Fruit fly (Drosophila melanogaster): ENCODE measurements around the gene CG3164.

The CG3164 gene

DNA sequence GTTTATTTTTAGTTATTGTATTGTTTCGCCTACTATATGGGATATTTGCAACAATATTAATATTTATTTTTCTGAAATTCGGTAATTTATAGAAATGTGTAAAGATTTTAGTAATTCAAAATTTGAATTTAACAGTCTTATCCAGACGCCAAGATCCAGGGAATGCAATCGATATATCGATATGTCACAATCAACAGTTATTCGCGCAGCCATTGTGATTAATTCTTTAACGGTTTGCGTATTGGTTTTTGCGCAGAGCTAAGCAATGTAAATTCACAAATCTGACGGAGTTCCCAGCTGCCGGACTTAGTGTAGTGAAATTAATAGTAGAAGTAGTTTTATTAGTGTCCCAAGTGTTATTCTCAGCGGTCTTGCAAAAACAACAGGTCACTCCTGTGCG, 16.2 kb downstream of the CG3164 start, which contains the start of gene ND-15 (continued):
- TF ChIP-seq chn (GFP tag; optimal IDR thresholded peaks at IDR 0.05) (no peak), zen2 (GFP tag; IDR thresholded peaks at IDR 0.05; ENCODE audit: partially characterized antibody) (peak; percentile 46; the same call in 1 of the 3 replicates), nerfin-2 (GFP tag; IDR thresholded peaks at IDR 0.05; ENCODE audit: partially characterized antibody) (0 out of 2 replicates have a peak, but pooled peaks have one; percentile 31), danr (GFP tag; IDR thresholded peaks at IDR 0.05) (no peak), Oaz (GFP tag; IDR thresholded peaks at IDR 0.05) (no peak), tll (GFP tag; optimal IDR thresholded peaks at IDR 0.05) (no peak), Deaf1 (tag; optimal IDR thresholded peaks at IDR 0.05) (no peak), sna (GFP tag; IDR thresholded peaks at IDR 0.05; ENCODE audit: partially characterized antibody) (peak; percentile 67; the same call in 1 of the 2 replicates), CG17186 (GFP tag; optimal IDR thresholded peaks at IDR 0.05) (peak; percentile 58), CG32532 (GFP tag; IDR thresholded peaks at IDR 0.05) (no peak), CG6791 (GFP tag; IDR thresholded peaks at IDR 0.05; ENCODE audit: partially characterized antibody) (0 out of 3 replicates have a peak, but pooled peaks have one; percentile 50), CG17829 (tag; optimal IDR thresholded peaks at IDR 0.05) (no peak), HLH3B (GFP tag; IDR thresholded peaks at IDR 0.05) (no peak), CG4282 (GFP tag; optimal IDR thresholded peaks at IDR 0.05) (no peak), gcm (GFP tag; optimal IDR thresholded peaks at IDR 0.05) (no peak), CG15479 (GFP tag; optimal IDR thresholded peaks at IDR 0.05) (peak; percentile 50), vnd (GFP tag; IDR thresholded peaks at IDR 0.05; ENCODE audit: partially characterized antibody) (peak; percentile 66), inv (GFP tag; IDR thresholded peaks at IDR 0.05; ENCODE audit: partially characterized antibody) (peak; percentile 78), jumu (GFP tag; optimal IDR thresholded peaks at IDR 0.05) (no peak), ind (GFP tag; optimal IDR thresholded peaks at IDR 0.05) (no peak), h (optimal IDR thresholded peaks at IDR 0.05) (no peak), ewg (GFP tag; optimal IDR thresholded peaks at IDR 0.05) (peak; percentile 65), CG17912 (GFP tag; optimal IDR thresholded peaks at IDR 0.05) (no peak), CG14860 (GFP tag; IDR thresholded peaks at IDR 0.05; ENCODE audit: partially characterized antibody) (peak; percentile 55), D19B (GFP tag; optimal IDR thresholded peaks at IDR 0.05) (no peak), schlank (tag; optimal IDR thresholded peaks at IDR 0.05) (no peak), Neu2 (GFP tag; optimal IDR thresholded peaks at IDR 0.05; ENCODE audit: borderline replicate concordance) (no peak), Myb (GFP tag; optimal IDR thresholded peaks at IDR 0.05) (peak; percentile 98), sob (GFP tag; IDR thresholded peaks at IDR 0.05) (0 out of 2 replicates have a peak, but pooled peaks have one; percentile 15), nerfin-1 (tag; optimal IDR thresholded peaks at IDR 0.05) (no peak), CG11093 (GFP tag; IDR thresholded peaks at IDR 0.05) (no peak), sisA (GFP tag; IDR thresholded peaks at IDR 0.05) (no peak), tna (GFP tag; IDR thresholded peaks at IDR 0.05; ENCODE audit: partially characterized antibody) (peak; percentile 70), CG7556 (GFP tag; optimal IDR thresholded peaks at IDR 0.05) (no peak), CG34224 (GFP tag; IDR thresholded peaks at IDR 0.05; ENCODE audit: partially characterized antibody) (peak; percentile 76), CG6683 (GFP tag; optimal IDR thresholded peaks at IDR 0.05) (no peak), fru (optimal IDR thresholded peaks at IDR 0.05) (no peak), CG8388 (GFP tag; optimal IDR thresholded peaks at IDR 0.05) (no peak), CG33213 (GFP tag; optimal IDR thresholded peaks at IDR 0.05) (no peak), CG2202 (tag; optimal IDR thresholded peaks at IDR 0.05) (no peak), HLH4C (GFP tag; IDR thresholded peaks at IDR 0.05; ENCODE audit: partially characterized antibody) (peak; percentile 77), twi (tag; optimal IDR thresholded peaks at IDR 0.05) (no peak), CG3163 (GFP tag; optimal IDR thresholded peaks at IDR 0.05) (no peak), CG9215 (GFP tag; IDR thresholded peaks at IDR 0.05) (no peak), trem (tag; optimal IDR thresholded peaks at IDR 0.05) (peak; percentile 29), CG2129 (GFP tag; IDR thresholded peaks at IDR 0.05; ENCODE audit: partially characterized antibody) (peak; percentile 45; the same call in 1 of the 2 replicates), Camta (GFP tag; optimal IDR thresholded peaks at IDR 0.05) (no peak), seq (GFP tag; IDR thresholded peaks at IDR 0.05) (no peak), Tbp (GFP tag; optimal IDR thresholded peaks at IDR 0.05) (no peak), Dref (GFP tag; IDR thresholded peaks at IDR 0.05) (peak; percentile 86)

Measured in whole organism, embryonic.